Fruit fly (Drosophila melanogaster): Measurements from ENCODE around the gene Hrb87F.

Hrb87F gene

dm6 chr3R:13645874-13646370 is 14.4 kb downstream of the Hrb87F start, which contains the start of gene sqd (continued):
- TF ChIP-seq unpg (GFP tag; optimal IDR thresholded peaks at IDR 0.05): peak; percentile 62
- peak; percentile 51 for TF ChIP-seq B-H2 (GFP tag; optimal IDR thresholded peaks at IDR 0.05)
- peak; percentile 58 for TF ChIP-seq CG6813 (GFP tag; optimal IDR thresholded peaks at IDR 0.05)
- no peak for TF ChIP-seq CG14860 (GFP tag; IDR thresholded peaks at IDR 0.05; ENCODE audit: partially characterized antibody)
- TF ChIP-seq pzg (GFP tag; optimal IDR thresholded peaks at IDR 0.05): peak; percentile 58
- no peak for TF ChIP-seq gcm2 (GFP tag; optimal IDR thresholded peaks at IDR 0.05)
- no peak for TF ChIP-seq jumu (GFP tag; optimal IDR thresholded peaks at IDR 0.05)
- TF ChIP-seq CG6683 (GFP tag; optimal IDR thresholded peaks at IDR 0.05): no peak
- no peak for TF ChIP-seq vfl (GFP tag; optimal IDR thresholded peaks at IDR 0.05)
- peak; percentile 32 for TF ChIP-seq CG15696 (tag; optimal IDR thresholded peaks at IDR 0.05)
- peak; percentile 89 for TF ChIP-seq MESR4 (GFP tag; optimal IDR thresholded peaks at IDR 0.05)
- TF ChIP-seq sob (GFP tag; IDR thresholded peaks at IDR 0.05): 0 out of 2 replicates have a peak, but pooled peaks have one; percentile 28
- TF ChIP-seq caup (GFP tag; optimal IDR thresholded peaks at IDR 0.05; ENCODE audit: severe bottlenecking): peak; percentile 61
- TF ChIP-seq Hand (GFP tag; optimal IDR thresholded peaks at IDR 0.05): no peak
- peak; percentile 70 for TF ChIP-seq wek (GFP tag; optimal IDR thresholded peaks at IDR 0.05)
- TF ChIP-seq hbn (GFP tag; IDR thresholded peaks at IDR 0.05; ENCODE audit: partially characterized antibody): no peak
- no peak for TF ChIP-seq sna (GFP tag; IDR thresholded peaks at IDR 0.05; ENCODE audit: partially characterized antibody)
- peak; percentile 18 for TF ChIP-seq CG3995 (GFP tag; optimal IDR thresholded peaks at IDR 0.05)
- peak; percentile 53 for TF ChIP-seq vvl (GFP tag; IDR thresholded peaks at IDR 0.05)
- TF ChIP-seq Dbx (GFP tag; IDR thresholded peaks at IDR 0.05): peak; percentile 25; the same call in 1 of the 3 replicates
- TF ChIP-seq fu2 (GFP tag; optimal IDR thresholded peaks at IDR 0.05): peak; percentile 29
- TF ChIP-seq CG2199 (GFP tag; IDR thresholded peaks at IDR 0.05): no peak
- TF ChIP-seq CG13287 (GFP tag; IDR thresholded peaks at IDR 0.05; ENCODE audit: partially characterized antibody): peak; percentile 7; the same call in 1 of the 2 replicates
- peak; percentile 43 for TF ChIP-seq dmrt11E (tag; optimal IDR thresholded peaks at IDR 0.05)
- peak; percentile 66 for TF ChIP-seq chn (GFP tag; optimal IDR thresholded peaks at IDR 0.05)
- peak; percentile 50 for TF ChIP-seq CG13775 (GFP tag; optimal IDR thresholded peaks at IDR 0.05)
- peak; percentile 29 for TF ChIP-seq CG17829 (tag; optimal IDR thresholded peaks at IDR 0.05)
- peak; percentile 55 for TF ChIP-seq CoRest (tag; optimal IDR thresholded peaks at IDR 0.05)
- peak; percentile 95 for TF ChIP-seq Med (GFP tag)
- TF ChIP-seq CG2116 (GFP tag; optimal IDR thresholded peaks at IDR 0.05): peak; percentile 68
- TF ChIP-seq CHES-1-like (GFP tag; optimal IDR thresholded peaks at IDR 0.05): no peak
- peak; percentile 22 for TF ChIP-seq CG4820 (GFP tag; optimal IDR thresholded peaks at IDR 0.05)
- peak; percentile 99 for TF ChIP-seq CG14710 (tag; optimal IDR thresholded peaks at IDR 0.05)
- TF ChIP-seq CG30020 (tag; optimal IDR thresholded peaks at IDR 0.05): peak; percentile 93
- TF ChIP-seq CG3407 (GFP tag; optimal IDR thresholded peaks at IDR 0.05): no peak
- peak; percentile 39 for TF ChIP-seq CG9817 (tag; optimal IDR thresholded peaks at IDR 0.05)
- peak; percentile 32 for TF ChIP-seq CG7987 (GFP tag; optimal IDR thresholded peaks at IDR 0.05)
- peak; percentile 40 for TF ChIP-seq CG30403 (GFP tag; optimal IDR thresholded peaks at IDR 0.05)
- peak; percentile 68 for TF ChIP-seq Meics (GFP tag; optimal IDR thresholded peaks at IDR 0.05)
- no peak for TF ChIP-seq CG10979 (tag; optimal IDR thresholded peaks at IDR 0.05)
- no peak for TF ChIP-seq Abd-B (GFP tag; optimal IDR thresholded peaks at IDR 0.05)
- peak; percentile 64 for TF ChIP-seq CG6854 (GFP tag; optimal IDR thresholded peaks at IDR 0.05)
- TF ChIP-seq CG34422 (GFP tag; IDR thresholded peaks at IDR 0.05): peak; percentile 62; the same call in 2 of the 3 replicates
- TF ChIP-seq nerfin-2 (GFP tag; IDR thresholded peaks at IDR 0.05; ENCODE audit: partially characterized antibody): no peak
- TF ChIP-seq CG7357 (GFP tag; IDR thresholded peaks at IDR 0.05): peak; percentile 75
- TF ChIP-seq zfh2 (GFP tag; optimal IDR thresholded peaks at IDR 0.05): peak; percentile 20
- peak in 1 of 3 experiments; percentile 55 for TF ChIP-seq Stat92E (GFP tag; optimal IDR thresholded peaks at IDR 0.05)
- no peak for TF ChIP-seq CG8478 (optimal IDR thresholded peaks at IDR 0.05)
- TF ChIP-seq wor (GFP tag; IDR thresholded peaks at IDR 0.05): no peak
